Worm (Caenorhabditis elegans): ENCODE results near the gene lag-1.

The lag-1 gene

ce11 chrIV:6095357-6095858 lies at the start of gene lag-1:
Gene lag-1 (plus strand): TSS chrIV:6095407.
- no peak for TF ChIP-seq ztf-25 (GFP tag; IDR thresholded peaks at IDR 0.05)
- TF ChIP-seq ceh-100 (GFP tag; IDR thresholded peaks at IDR 0.05), result no peak
- no peak for TF ChIP-seq K11D2.4 (GFP tag; IDR thresholded peaks at IDR 0.05)
- TF ChIP-seq nhr-120 (GFP tag; IDR thresholded peaks at IDR 0.05), result no peak
- TF ChIP-seq madf-8 (GFP tag; conservative IDR thresholded peaks at IDR 0.05), result no peak

ce11 chrIV:6047164-6047727 lies 48.0 kb upstream of the lag-1 start:
- TF ChIP-seq lin-35 (GFP tag; optimal IDR thresholded peaks at IDR 0.05), result no peak
- TF ChIP-seq ztf-6 (GFP tag; IDR thresholded peaks at IDR 0.05), result no peak
- no peak for TF ChIP-seq bed-1 (GFP tag; IDR thresholded peaks at IDR 0.05)
- no peak for TF ChIP-seq madf-8 (GFP tag; conservative IDR thresholded peaks at IDR 0.05)
- TF ChIP-seq F57A8.1 (GFP tag; optimal IDR thresholded peaks at IDR 0.05), result no peak
- TF ChIP-seq hrde-1 (tag; optimal IDR thresholded peaks at IDR 0.05; ENCODE audit: borderline replicate concordance), result no peak
- no peak for TF ChIP-seq lsy-27 (tag; optimal IDR thresholded peaks at IDR 0.05; ENCODE audit: borderline replicate concordance, insufficient read depth)
- no peak for TF ChIP-seq zfh-2 (GFP tag; conservative IDR thresholded peaks at IDR 0.05)
- no peak for TF ChIP-seq ets-4 (GFP tag; optimal IDR thresholded peaks at IDR 0.05)
- no peak for TF ChIP-seq unc-130 (GFP tag; optimal IDR thresholded peaks at IDR 0.05)
- no peak for TF ChIP-seq attf-3 (GFP tag; conservative IDR thresholded peaks at IDR 0.05)
- no peak for TF ChIP-seq dpff-1 (tag; optimal IDR thresholded peaks at IDR 0.05)
- no peak for TF ChIP-seq B0019.2 (GFP tag; conservative IDR thresholded peaks at IDR 0.05)
- TF ChIP-seq snpc-4 (GFP tag; optimal IDR thresholded peaks at IDR 0.05), result no peak
- no peak for TF ChIP-seq snpc-4 (tag; optimal IDR thresholded peaks at IDR 0.05)
- no peak for TF ChIP-seq madf-10 (tag; optimal IDR thresholded peaks at IDR 0.05)
- TF ChIP-seq ZK185.1 (tag; optimal IDR thresholded peaks at IDR 0.05; ENCODE audit: poor library complexity, severe bottlenecking), result no peak

ce11 chrIV:6048462-6048861 lies 46.7 kb upstream of the lag-1 start:
- TF ChIP-seq nhr-80 (tag; optimal IDR thresholded peaks at IDR 0.05) (peak; percentile 87), snpc-1.1 (tag; optimal IDR thresholded peaks at IDR 0.05; ENCODE audit: insufficient read depth) (no peak), ets-4 (GFP tag; optimal IDR thresholded peaks at IDR 0.05) (peak; percentile 1)

DNA sequence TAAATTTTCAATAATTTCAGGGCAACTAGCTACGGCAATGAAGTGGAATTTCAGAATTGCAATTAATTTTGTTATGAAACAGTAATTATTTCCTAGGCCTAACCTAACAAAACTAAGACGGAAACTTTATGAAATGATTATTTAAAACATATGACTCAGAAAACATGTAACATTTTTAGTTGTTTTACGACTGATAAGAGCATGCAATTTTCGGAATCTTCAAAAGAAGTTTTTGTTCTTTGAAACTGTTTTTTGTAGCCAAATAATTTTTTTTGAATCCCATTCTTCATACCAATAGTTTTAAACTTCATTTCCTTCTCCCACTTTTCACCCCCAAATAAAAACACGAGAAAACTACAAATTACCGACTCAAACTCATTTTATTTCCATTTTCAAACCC lies 46.1 kb upstream of the lag-1 start:
- TF ChIP-seq ztf-3 (GFP tag; optimal IDR thresholded peaks at IDR 0.05) (no peak), nhr-120 (GFP tag; IDR thresholded peaks at IDR 0.05) (no peak), B0035.1 (tag; optimal IDR thresholded peaks at IDR 0.05) (no peak), ceh-91 (GFP tag; IDR thresholded peaks at IDR 0.05) (no peak), xnd-1 (tag; optimal IDR thresholded peaks at IDR 0.05) (no peak), nfyb-1 (GFP tag; IDR thresholded peaks at IDR 0.05) (no peak), tbx-9 (tag; optimal IDR thresholded peaks at IDR 0.05; ENCODE audit: borderline replicate concordance) (no peak), zim-3 (tag; optimal IDR thresholded peaks at IDR 0.05) (no peak)

DNA sequence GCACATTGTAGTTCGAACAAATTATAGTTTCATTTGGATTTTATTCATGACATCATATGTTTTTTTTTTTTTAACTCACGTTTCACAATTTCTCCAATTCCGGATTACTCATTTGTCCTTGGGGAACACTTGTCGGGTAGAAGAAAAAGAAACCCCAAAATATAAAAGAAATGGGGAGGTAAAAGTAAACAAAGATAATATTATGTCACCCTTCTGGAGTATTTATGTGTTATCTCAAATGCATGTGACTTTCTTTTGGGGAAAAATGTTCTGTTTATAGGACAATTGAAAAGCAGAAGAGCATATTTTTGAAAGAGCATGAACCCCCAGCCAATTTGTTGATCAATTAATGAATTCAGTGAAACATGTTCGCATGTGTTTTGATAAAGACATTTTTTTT lies 43.3 kb upstream of the lag-1 start:
- TF ChIP-seq bed-2 (GFP tag; IDR thresholded peaks at IDR 0.05) (no peak), nhr-80 (tag; optimal IDR thresholded peaks at IDR 0.05) (peak; percentile 21)
